Worm (Caenorhabditis elegans) whole organism, L2 larva: ENCODE data around the gene srsx-9.

Source experiments
- C34F6.9 ChIP-seq: fragments of 150-350 bp; optimal IDR thresholded peaks from 2 replicates; lab custom pipeline; 2014; ENCODE audit warnings: missing biosample characterization, missing genetic modification characterization
- F13H6.1 ChIP-seq: sonication (generic microtip); optimal IDR thresholded peaks from 2 replicates; lab custom pipeline; 2016; ENCODE audit warnings: missing genetic modification characterization, missing compliant biosample characterization
- Y55F3AM.14 ChIP-seq: fragments of 200-800 bp; sonication (Bioruptor generic); optimal IDR thresholded peaks from 2 replicates; lab custom pipeline; 2018; ENCODE audit warnings: mild to moderate bottlenecking, missing genetic modification characterization, missing compliant biosample characterization
- alr-1 ChIP-seq: fragments of 150-350 bp; optimal IDR thresholded peaks from 2 replicates; lab custom pipeline; 2014; ENCODE audit warnings: missing biosample characterization, missing genetic modification characterization
- aly-2 ChIP-seq: fragments of 150-350 bp; optimal IDR thresholded peaks from 2 replicates; lab custom pipeline; 2014; ENCODE audit warnings: missing biosample characterization, missing genetic modification characterization
- ama-1 ChIP-seq: fragments of 150-350 bp; optimal IDR thresholded peaks from 2 replicates; lab custom pipeline; 2018; ENCODE audit warnings: inconsistent platforms
- ceh-82 ChIP-seq: fragments of 150-350 bp; optimal IDR thresholded peaks from 2 replicates; lab custom pipeline; 2014; ENCODE audit warnings: missing biosample characterization, missing genetic modification characterization
- dmd-4 ChIP-seq: sonication (generic microtip); optimal IDR thresholded peaks from 2 replicates; lab custom pipeline; 2017; ENCODE audit warnings: missing biosample characterization, missing genetic modification characterization
- egl-27 ChIP-seq: sonication (generic microtip); optimal IDR thresholded peaks from 3 replicates; lab custom pipeline; 2017; ENCODE audit warnings: missing biosample characterization, missing genetic modification reagents, missing genetic modification characterization
- elt-1 ChIP-seq: fragments of 150-350 bp; optimal IDR thresholded peaks from 2 replicates; lab custom pipeline; 2014; ENCODE audit warnings: missing biosample characterization, missing genetic modification characterization
- fos-1 ChIP-seq: fragments of 150-350 bp; optimal IDR thresholded peaks from 2 replicates; lab custom pipeline; 2014; ENCODE audit warnings: missing biosample characterization, missing genetic modification characterization
- gmeb-1 ChIP-seq: fragments of 150-350 bp; optimal IDR thresholded peaks from 2 replicates; lab custom pipeline; 2014; ENCODE audit warnings: missing biosample characterization, missing genetic modification characterization
- lin-11 ChIP-seq: fragments of 150-350 bp; sonication (generic microtip); optimal IDR thresholded peaks from 2 replicates; lab custom pipeline; 2014; ENCODE audit warnings: missing biosample characterization, missing genetic modification characterization, inconsistent platforms, mixed read lengths
- lin-13 ChIP-seq: fragments of 150-350 bp; optimal IDR thresholded peaks from 2 replicates; lab custom pipeline; 2014; ENCODE audit warnings: missing biosample characterization, missing genetic modification reagents, missing genetic modification characterization
- lin-39 ChIP-seq: fragments of 150-350 bp; optimal IDR thresholded peaks from 2 replicates; lab custom pipeline; 2014; ENCODE audit warnings: missing biosample characterization, missing genetic modification reagents, missing genetic modification characterization
- mbf-1 ChIP-seq: sonication (generic microtip); optimal IDR thresholded peaks from 2 replicates; lab custom pipeline; 2017; ENCODE audit warnings: missing biosample characterization, missing genetic modification characterization
- mdl-1 ChIP-seq, 2 experiments: fragments of 150-350 bp in 1 of 2; sonication (generic microtip) in 1 of 2; optimal IDR thresholded peaks; 2 replicates each; lab custom pipeline; 2017; ENCODE audit warnings: missing biosample characterization in 2 of 2, missing genetic modification characterization in 2 of 2
- nhr-10 ChIP-seq: sonication (generic microtip); optimal IDR thresholded peaks from 2 replicates; lab custom pipeline; 2017; ENCODE audit warnings: missing biosample characterization, missing genetic modification characterization
- nhr-12 ChIP-seq: fragments of 150-350 bp; optimal IDR thresholded peaks from 2 replicates; lab custom pipeline; 2014; ENCODE audit warnings: missing biosample characterization, missing genetic modification characterization
- nhr-129 ChIP-seq: fragments of 150-350 bp; optimal IDR thresholded peaks from 2 replicates; lab custom pipeline; 2014; ENCODE audit warnings: missing biosample characterization, missing genetic modification characterization
- nhr-21 ChIP-seq: fragments of 150-350 bp; optimal IDR thresholded peaks from 2 replicates; lab custom pipeline; 2014; ENCODE audit warnings: missing biosample characterization, missing genetic modification characterization
- nhr-23 ChIP-seq: fragments of 150-350 bp; optimal IDR thresholded peaks from 2 replicates; lab custom pipeline; 2014; ENCODE audit warnings: missing biosample characterization, missing genetic modification reagents, missing genetic modification characterization
- nhr-237 ChIP-seq: fragments of 150-350 bp; optimal IDR thresholded peaks from 2 replicates; lab custom pipeline; 2014; ENCODE audit warnings: missing biosample characterization, missing genetic modification characterization
- nhr-77 ChIP-seq: fragments of 150-350 bp; optimal IDR thresholded peaks from 2 replicates; lab custom pipeline; 2014; ENCODE audit warnings: missing biosample characterization, missing genetic modification characterization
- peb-1 ChIP-seq: fragments of 150-350 bp; optimal IDR thresholded peaks from 2 replicates; lab custom pipeline; 2014; ENCODE audit warnings: missing biosample characterization, missing genetic modification characterization
- sma-3 ChIP-seq: sonication (generic microtip); optimal IDR thresholded peaks from 2 replicates; lab custom pipeline; 2016; ENCODE audit warnings: missing genetic modification reagents, missing genetic modification characterization, missing compliant biosample characterization
- sma-9 ChIP-seq, 2 experiments: fragments of 150-350 bp in 1 of 2; sonication (generic microtip) in 1 of 2; optimal IDR thresholded peaks; 2 replicates each; lab custom pipeline; 2014 to 2016; ENCODE audit warnings: missing genetic modification characterization in 2 of 2, mild to moderate bottlenecking in 1 of 2, missing biosample characterization in 1 of 2, missing compliant biosample characterization in 1 of 2, missing genetic modification reagents in 1 of 2, moderate library complexity in 1 of 2
- unc-39 ChIP-seq: fragments of 150-350 bp; optimal IDR thresholded peaks from 2 replicates; lab custom pipeline; 2014; ENCODE audit warnings: missing biosample characterization, missing genetic modification characterization
- unc-62 ChIP-seq: fragments of 150-350 bp; optimal IDR thresholded peaks from 2 replicates; lab custom pipeline; 2014; ENCODE audit warnings: missing biosample characterization, missing genetic modification reagents, missing genetic modification characterization
- ztf-1 ChIP-seq: fragments of 200-800 bp; sonication (Bioruptor generic); conservative IDR thresholded peaks from 2 replicates; pipeline ENCODE4 v1.3.6; 2022; ENCODE audit warnings: missing genetic modification characterization, missing compliant biosample characterization
- ztf-11 ChIP-seq: sonication (generic microtip); optimal IDR thresholded peaks from 2 replicates; lab custom pipeline; 2017; ENCODE audit warnings: missing biosample characterization, missing genetic modification characterization
- ztf-4 ChIP-seq: fragments of 150-350 bp; optimal IDR thresholded peaks from 2 replicates; lab custom pipeline; 2014; ENCODE audit warnings: missing biosample characterization, missing genetic modification characterization

Gene srsx-9

ce11 chrV:5001386-5001785, 28.5 kb upstream of the srsx-9 start, which contains the start of gene srr-8:
srr-8 (plus strand) TSS chrV:5001686.
- no peak for TF ChIP-seq fos-1
- no peak for TF ChIP-seq Y55F3AM.14 (GFP tag; lab: Kevin White, UChicago)
- TF ChIP-seq ztf-4, result no peak
- TF ChIP-seq nhr-23 (tag; lab: Kevin White, UChicago), result no peak
- TF ChIP-seq ceh-82 (tag; lab: Kevin White, UChicago), result no peak
- TF ChIP-seq sma-9 (GFP tag; optimal IDR thresholded peaks at IDR 0.05; lab: Kevin White, UChicago), result no peak
- TF ChIP-seq sma-9 (tag; optimal IDR thresholded peaks at IDR 0.05; lab: Kevin White, UChicago), result no peak
- no peak for TF ChIP-seq sma-3 (GFP tag; lab: Kevin White, UChicago)
- TF ChIP-seq nhr-21 (tag; lab: Kevin White, UChicago), result no peak

- no peak for TF ChIP-seq lin-39 (tag; lab: Kevin White, UChicago)
- TF ChIP-seq F13H6.1 (tag; lab: Kevin White, UChicago), result no peak
- peak; percentile 66 for TF ChIP-seq fos-1
These were observed 27.6 kb upstream of the srsx-9 start, which contains the start of gene ugt-7 for ce11 chrV:5000406-5000805. ugt-7 (minus strand) TSS chrV:5000566.

- TF ChIP-seq unc-39 (no peak), F13H6.1 (tag; lab: Kevin White, UChicago) (no peak), mbf-1 (no peak)
These were observed 22.3 kb upstream of the srsx-9 start, which contains the start of gene ncx-9 for ce11 chrV:4995155-4995554. ncx-9 (minus strand) TSS chrV:4995255.

ce11 chrV:4987097-4987496, 14.3 kb upstream of the srsx-9 start, which contains the start of gene ncx-8:
ncx-8 (minus strand) TSS chrV:4987197.
- TF ChIP-seq unc-62 (GFP tag; lab: Kevin White, UChicago), result no peak
- TF ChIP-seq nhr-23 (tag; lab: Kevin White, UChicago), result no peak
- TF ChIP-seq nhr-77 (tag; lab: Kevin White, UChicago), result no peak
- no peak for TF ChIP-seq nhr-129 (tag; lab: Kevin White, UChicago)
- TF ChIP-seq nhr-237, result no peak
- TF ChIP-seq ama-1 (lab: Kevin White, UChicago), result no peak
- no peak for TF ChIP-seq egl-27 (tag; lab: Kevin White, UChicago)
- TF ChIP-seq gmeb-1 (tag; lab: Kevin White, UChicago), result no peak
- no peak for TF ChIP-seq aly-2 (tag; lab: Kevin White, UChicago)
- no peak for TF ChIP-seq F13H6.1 (tag; lab: Kevin White, UChicago)

ce11 chrV:4983091-4983490, 10.2 kb upstream of the srsx-9 start, which contains the start of gene srsx-13:
srsx-13 (minus strand) TSS chrV:4983191.
- no peak for TF ChIP-seq alr-1 (tag; lab: Kevin White, UChicago)
- no peak for TF ChIP-seq peb-1 (tag; lab: Kevin White, UChicago)
- no peak for TF ChIP-seq lin-11
- no peak for TF ChIP-seq ztf-4

ce11 chrV:4980873-4981272, 8.0 kb upstream of the srsx-9 start, which contains the start of gene srsx-12:
srsx-12 (minus strand) TSS chrV:4980973.
- no peak for TF ChIP-seq ama-1 (lab: Kevin White, UChicago)
- TF ChIP-seq lin-39 (tag; lab: Kevin White, UChicago), result no peak
- TF ChIP-seq ztf-11 (tag; lab: Kevin White, UChicago), result no peak
- TF ChIP-seq unc-62 (GFP tag; lab: Kevin White, UChicago), result no peak
- TF ChIP-seq ztf-1 (GFP tag; lab: Robert Waterston, UW), result no peak
- no peak for TF ChIP-seq ztf-4
- no peak for TF ChIP-seq dmd-4 (tag; lab: Kevin White, UChicago)
- no peak for TF ChIP-seq sma-3 (GFP tag; lab: Kevin White, UChicago)
- no peak for TF ChIP-seq lin-11
- TF ChIP-seq mdl-1 (tag; optimal IDR thresholded peaks at IDR 0.05; lab: Kevin White, UChicago), result no peak
- no peak for TF ChIP-seq lin-13 (GFP tag; lab: Kevin White, UChicago)
- TF ChIP-seq C34F6.9 (tag; lab: Kevin White, UChicago), result no peak
- no peak for TF ChIP-seq nhr-21 (tag; lab: Kevin White, UChicago)
- no peak for TF ChIP-seq elt-1 (tag; lab: Kevin White, UChicago)
- TF ChIP-seq nhr-23 (tag; lab: Kevin White, UChicago), result no peak
- TF ChIP-seq nhr-10, result no peak
- TF ChIP-seq egl-27 (tag; lab: Kevin White, UChicago), result no peak
- no peak for TF ChIP-seq nhr-12 (tag; lab: Kevin White, UChicago)
- TF ChIP-seq, all 48 proteins: peak for 0
